Fruit fly (Drosophila melanogaster): Measurements from ENCODE around the gene ppk31.

ppk31 gene

DNA sequence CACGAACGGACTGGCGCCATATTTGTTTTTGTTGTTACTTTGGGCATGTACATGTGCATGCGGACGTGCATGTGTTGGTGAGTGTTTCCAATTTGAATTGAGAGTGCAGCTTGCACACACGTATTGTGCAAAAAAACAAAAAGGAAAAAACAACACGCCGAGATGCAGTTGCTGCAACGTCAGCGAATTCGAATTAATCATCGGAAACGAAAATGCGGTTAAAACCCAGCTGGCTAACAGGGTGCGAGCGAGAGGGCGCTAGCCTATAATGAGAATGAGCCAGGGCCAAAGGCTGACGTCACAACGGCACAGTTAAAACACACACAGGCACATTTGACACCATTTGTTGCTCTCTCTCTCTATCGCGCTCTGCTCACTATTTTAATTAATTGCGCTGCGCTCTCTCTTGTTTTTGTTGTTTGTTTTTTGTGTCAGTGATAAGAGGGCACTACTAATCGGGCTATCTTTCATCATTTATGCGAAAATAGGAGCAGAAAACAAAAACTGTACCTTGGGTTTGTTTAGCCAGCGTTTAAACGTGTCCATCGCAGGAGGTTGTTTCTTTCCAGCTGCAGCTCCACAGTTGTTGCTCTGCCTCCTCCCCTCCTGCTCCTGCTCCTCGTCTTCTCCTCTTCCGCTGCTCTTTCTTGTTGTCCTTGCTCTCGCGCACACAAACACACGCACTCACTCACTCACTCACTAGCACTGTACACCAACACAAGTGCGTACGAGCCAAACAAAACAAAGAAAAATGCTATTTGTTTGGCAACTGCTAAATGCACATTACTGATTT, 12.8 kb upstream of the ppk31 start (continued):
- TF ChIP-seq insv (GFP tag; optimal IDR thresholded peaks at IDR 0.05): peak in 1 of 2 experiments; percentile 72
- peak; percentile 65 for TF ChIP-seq Elba2 (GFP tag; optimal IDR thresholded peaks at IDR 0.05)
- peak; percentile 20 for TF ChIP-seq CG15269 (tag; optimal IDR thresholded peaks at IDR 0.05)
- TF ChIP-seq sd (tag; optimal IDR thresholded peaks at IDR 0.05): peak; percentile 18
- TF ChIP-seq CG1832 (GFP tag; optimal IDR thresholded peaks at IDR 0.05): peak; percentile 53
- TF ChIP-seq CG15479 (GFP tag; optimal IDR thresholded peaks at IDR 0.05): peak; percentile 68
- peak; percentile 4 for TF ChIP-seq BtbVII (GFP tag; optimal IDR thresholded peaks at IDR 0.05)
- no peak for TF ChIP-seq jigr1 (GFP tag; IDR thresholded peaks at IDR 0.05)

DNA sequence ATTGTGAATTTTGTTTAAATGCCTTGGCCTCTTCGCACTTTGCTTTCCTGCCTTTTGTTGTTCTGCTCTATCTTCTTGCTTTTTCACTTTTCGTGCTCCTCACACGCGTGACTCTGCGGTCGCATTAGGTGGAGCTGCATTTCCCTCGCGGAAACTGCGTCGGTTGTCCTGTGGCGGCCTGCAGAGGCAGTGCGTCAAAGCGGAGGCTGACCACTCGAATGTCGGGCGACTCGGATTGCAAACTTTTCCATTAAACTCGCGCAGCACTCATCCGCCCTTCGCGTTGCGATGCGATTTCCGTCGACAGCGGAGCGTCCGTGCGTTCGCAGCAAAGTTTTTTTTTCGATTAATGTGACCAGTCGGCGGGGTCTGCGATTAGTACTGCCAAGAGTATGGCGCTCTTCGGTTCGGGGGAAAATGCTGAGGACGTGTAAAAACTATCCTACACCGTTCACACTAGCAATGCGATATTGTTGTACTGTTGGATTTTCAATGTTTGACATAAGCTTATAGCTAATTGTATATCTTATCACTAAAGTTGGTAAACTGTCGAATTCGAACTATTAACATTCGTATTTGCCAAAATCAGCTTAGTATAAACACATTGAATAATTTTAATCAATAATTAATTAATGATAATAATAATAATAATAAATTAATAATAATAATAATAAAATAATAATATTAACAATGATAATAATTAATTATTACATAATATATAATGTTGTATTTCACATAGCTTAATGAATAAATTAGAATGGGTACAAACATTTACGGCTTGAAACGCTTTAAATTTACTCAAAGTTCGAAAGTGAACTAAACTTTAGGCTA, 12.0 kb upstream of the ppk31 start, which contains the start of gene CG6051:
TSS of gene CG6051 (minus strand) at position 385 of the 831 bp plus-strand sequence.
- TF ChIP-seq caup (GFP tag; optimal IDR thresholded peaks at IDR 0.05; ENCODE audit: severe bottlenecking): peak; percentile 65
- TF ChIP-seq dysf (GFP tag; IDR thresholded peaks at IDR 0.05): no peak
- peak; percentile 60 for TF ChIP-seq CG17359 (tag; optimal IDR thresholded peaks at IDR 0.05)
- no peak for TF ChIP-seq Meics (GFP tag; optimal IDR thresholded peaks at IDR 0.05)
- TF ChIP-seq crp (GFP tag; optimal IDR thresholded peaks at IDR 0.05): no peak
- TF ChIP-seq chn (GFP tag; optimal IDR thresholded peaks at IDR 0.05): peak; percentile 8
- TF ChIP-seq HLH54F (GFP tag; optimal IDR thresholded peaks at IDR 0.05): peak; percentile 61
- peak; percentile 51 for TF ChIP-seq dmrt11E (tag; optimal IDR thresholded peaks at IDR 0.05)
- TF ChIP-seq CG2116 (GFP tag; optimal IDR thresholded peaks at IDR 0.05): peak; percentile 28
- peak; percentile 25 for TF ChIP-seq Oli (tag; optimal IDR thresholded peaks at IDR 0.05)
- TF ChIP-seq Hr51 (GFP tag; optimal IDR thresholded peaks at IDR 0.05): peak in 1 of 2 experiments; percentile 61
- no peak for TF ChIP-seq Usf (GFP tag; optimal IDR thresholded peaks at IDR 0.05)
- TF ChIP-seq jumu (GFP tag; optimal IDR thresholded peaks at IDR 0.05): peak; percentile 10
- peak; percentile 56 for TF ChIP-seq Abd-B (GFP tag; optimal IDR thresholded peaks at IDR 0.05)
- TF ChIP-seq CG7271 (tag; optimal IDR thresholded peaks at IDR 0.05): peak; percentile 14
- no peak for TF ChIP-seq vnd (GFP tag; IDR thresholded peaks at IDR 0.05; ENCODE audit: partially characterized antibody)
- TF ChIP-seq CG17612 (GFP tag; IDR thresholded peaks at IDR 0.05): no peak
- TF ChIP-seq CG3995 (GFP tag; optimal IDR thresholded peaks at IDR 0.05): peak; percentile 2
- no peak for TF ChIP-seq CG17328 (GFP tag; IDR thresholded peaks at IDR 0.05)
- peak; percentile 65 for TF ChIP-seq CG10267 (tag; optimal IDR thresholded peaks at IDR 0.05)
- TF ChIP-seq CG4424 (GFP tag; optimal IDR thresholded peaks at IDR 0.05): peak; percentile 57
- peak; percentile 57 for TF ChIP-seq wek (GFP tag; optimal IDR thresholded peaks at IDR 0.05)
- TF ChIP-seq gt (GFP tag; IDR thresholded peaks at IDR 0.05): no peak
- TF ChIP-seq Gsc (GFP tag; IDR thresholded peaks at IDR 0.05): no peak
- TF ChIP-seq CG7987 (GFP tag; optimal IDR thresholded peaks at IDR 0.05): peak; percentile 43
- peak; percentile 56 for TF ChIP-seq Hsf (GFP tag; optimal IDR thresholded peaks at IDR 0.05)
- TF ChIP-seq bcd (GFP tag; optimal IDR thresholded peaks at IDR 0.05): peak; percentile 61
- TF ChIP-seq CG8765 (GFP tag; IDR thresholded peaks at IDR 0.05): no peak
- peak; percentile 46 for TF ChIP-seq sug (tag; optimal IDR thresholded peaks at IDR 0.05)
- peak; percentile 45 for TF ChIP-seq Max (GFP tag; optimal IDR thresholded peaks at IDR 0.05)
- no peak for TF ChIP-seq ro (GFP tag; IDR thresholded peaks at IDR 0.05)
- peak; percentile 77 for TF ChIP-seq gem (tag; optimal IDR thresholded peaks at IDR 0.05)
- TF ChIP-seq CG12104 (GFP tag; optimal IDR thresholded peaks at IDR 0.05): peak; percentile 37
- TF ChIP-seq CG11398 (GFP tag; optimal IDR thresholded peaks at IDR 0.05): peak; percentile 35
- no peak for TF ChIP-seq Taf1 (GFP tag; IDR thresholded peaks at IDR 0.05)
- TF ChIP-seq CG7372 (GFP tag; IDR thresholded peaks at IDR 0.05): no peak
- TF ChIP-seq Ets97D (GFP tag; optimal IDR thresholded peaks at IDR 0.05): peak; percentile 53
